Fruit fly (Drosophila melanogaster): ENCODE measurements around the gene Arp2.

- TF ChIP-seq Lpt (GFP tag; optimal IDR thresholded peaks at IDR 0.05) (no peak), Eip78C (GFP tag) (peak; percentile 13), Ets21C (GFP tag; optimal IDR thresholded peaks at IDR 0.05) (no peak), pdm3 (GFP tag; optimal IDR thresholded peaks at IDR 0.05) (no peak), Sox14 (GFP tag; optimal IDR thresholded peaks at IDR 0.05) (no peak), CG6792 (GFP tag; optimal IDR thresholded peaks at IDR 0.05) (no peak), CG10669 (GFP tag; optimal IDR thresholded peaks at IDR 0.05) (no peak), CG11762 (GFP tag; optimal IDR thresholded peaks at IDR 0.05; ENCODE audit: insufficient read depth) (no peak), salr (GFP tag; optimal IDR thresholded peaks at IDR 0.05) (no peak), cyc (GFP tag; optimal IDR thresholded peaks at IDR 0.05) (no peak)
Observed at dm6 chrX:16583730-16584129, 30.0 kb upstream of the Arp2 start.
